Worm (Caenorhabditis elegans) whole organism, mixed stage, embryonic: ENCODE measurements around the gene srsx-6.

Experiments
- nhr-12 ChIP-seq: fragments of 150-350 bp; optimal IDR thresholded peaks from 2 replicates; lab custom pipeline; 2014; ENCODE audit warnings: missing biosample characterization, missing genetic modification characterization
- snpc-4 ChIP-seq: fragments of 150-350 bp; optimal IDR thresholded peaks from 2 replicates; lab custom pipeline; 2014; ENCODE audit warnings: missing biosample characterization, missing genetic modification characterization
- unc-62 ChIP-seq: fragments of 150-350 bp; optimal IDR thresholded peaks from 2 replicates; lab custom pipeline; 2014; ENCODE audit warnings: missing biosample characterization, missing genetic modification reagents, missing genetic modification characterization
- ztf-11 ChIP-seq: fragments of 150-350 bp; optimal IDR thresholded peaks from 2 replicates; lab custom pipeline; 2014; ENCODE audit warnings: missing biosample characterization, missing genetic modification characterization

- TF ChIP-seq snpc-4 (no peak), ztf-11 (no peak), nhr-12 (tag; lab: Kevin White, UChicago) (no peak), unc-62 (GFP tag; lab: Kevin White, UChicago) (no peak)
Measured at ce11 chrV:7878411-7878964, 48.4 kb upstream of the srsx-6 start, which contains the start of gene F40A3.2.
